Fruit fly (Drosophila melanogaster) whole organism, embryonic: ENCODE measurements around the gene CG17032.

Source experiments
- Aef1 ChIP-seq: fragments of 200-800 bp; sonication (Bioruptor generic); IDR thresholded peaks from 3 replicates; pipeline ENCODE4 v1.3.6; 2022; ENCODE audit warnings: missing biosample characterization, missing genetic modification characterization
- BtbVII ChIP-seq: fragments of 200-800 bp; sonication (Bioruptor generic); optimal IDR thresholded peaks from 3 replicates; lab custom pipeline; 2017; ENCODE audit warnings: missing biosample characterization, mild to moderate bottlenecking, missing genetic modification characterization
- C15 ChIP-seq: fragments of 200-800 bp; sonication (Bioruptor generic); IDR thresholded peaks from 3 replicates; pipeline ENCODE4 v1.3.6; 2022; ENCODE audit warnings: missing biosample characterization, missing genetic modification characterization
- CG10979 ChIP-seq: fragments of 200-800 bp; sonication (Bioruptor generic); optimal IDR thresholded peaks from 2 replicates; lab custom pipeline; 2018; ENCODE audit warnings: missing biosample characterization, mild to moderate bottlenecking, missing genetic modification characterization, moderate library complexity
- CG11504 ChIP-seq: fragments of 200-800 bp; sonication (Bioruptor generic); optimal IDR thresholded peaks from 3 replicates; lab custom pipeline; 2019; ENCODE audit warnings: missing biosample characterization, mild to moderate bottlenecking, missing genetic modification characterization, moderate library complexity
- CG11695 ChIP-seq: fragments of 200-800 bp; sonication (Bioruptor generic); IDR thresholded peaks from 3 replicates; pipeline ENCODE4 v1.3.6; 2022; ENCODE audit warnings: missing biosample characterization, missing genetic modification characterization
- CG12155 ChIP-seq: fragments of 200-800 bp; sonication (Bioruptor generic); optimal IDR thresholded peaks from 3 replicates; lab custom pipeline; 2016; ENCODE audit warnings: missing biosample characterization, missing genetic modification characterization
- CG12219 ChIP-seq: fragments of 200-800 bp; sonication (Bioruptor generic); optimal IDR thresholded peaks from 3 replicates; lab custom pipeline; 2018; ENCODE audit warnings: missing biosample characterization, mild to moderate bottlenecking, missing genetic modification characterization
- CG13424 ChIP-seq: fragments of 200-800 bp; sonication (Bioruptor generic); optimal IDR thresholded peaks from 2 replicates; lab custom pipeline; 2019; ENCODE audit warnings: missing biosample characterization, mild to moderate bottlenecking, missing genetic modification characterization, moderate library complexity
- CG14014 ChIP-seq: fragments of 200-800 bp; sonication (Bioruptor generic); IDR thresholded peaks from 2 replicates; pipeline ENCODE4 v1.3.6; 2022; ENCODE audit warnings: missing biosample characterization, missing genetic modification characterization
- CG16779 ChIP-seq: fragments of 200-800 bp; sonication (Bioruptor generic); IDR thresholded peaks from 2 replicates; pipeline ENCODE4 v1.3.6; 2022; ENCODE audit warnings: missing biosample characterization, missing genetic modification characterization
- CG17385 ChIP-seq: fragments of 200-800 bp; sonication (Bioruptor generic); optimal IDR thresholded peaks from 3 replicates; lab custom pipeline; 2018; ENCODE audit warnings: missing biosample characterization, mild to moderate bottlenecking, missing genetic modification characterization
- CG18764 ChIP-seq: fragments of 200-800 bp; sonication (Bioruptor generic); optimal IDR thresholded peaks from 3 replicates; lab custom pipeline; 2016; ENCODE audit warnings: missing biosample characterization, missing genetic modification characterization
- CG2678 ChIP-seq: fragments of 200-800 bp; sonication (Bioruptor generic); optimal IDR thresholded peaks from 3 replicates; lab custom pipeline; 2019; ENCODE audit warnings: missing biosample characterization, mild to moderate bottlenecking, missing genetic modification characterization, moderate library complexity
- CG34422 ChIP-seq: fragments of 200-800 bp; sonication (Bioruptor generic); IDR thresholded peaks from 3 replicates; pipeline ENCODE4 v1.3.6; 2022; ENCODE audit warnings: missing biosample characterization, missing genetic modification characterization
- CG6689 ChIP-seq: fragments of 200-800 bp; sonication (Bioruptor generic); IDR thresholded peaks from 2 replicates; pipeline ENCODE4 v1.3.6; 2022; ENCODE audit warnings: missing biosample characterization, missing genetic modification characterization
- CG6765 ChIP-seq: fragments of 200-800 bp; sonication (Bioruptor generic); optimal IDR thresholded peaks from 3 replicates; lab custom pipeline; 2017; ENCODE audit warnings: missing biosample characterization, mild to moderate bottlenecking, missing genetic modification characterization
- CG8388 ChIP-seq: fragments of 200-800 bp; sonication (Bioruptor generic); optimal IDR thresholded peaks from 2 replicates; lab custom pipeline; 2019; ENCODE audit warnings: missing biosample characterization, mild to moderate bottlenecking, missing genetic modification characterization, moderate library complexity
- CG9727 ChIP-seq: fragments of 200-800 bp; sonication (Bioruptor generic); optimal IDR thresholded peaks from 3 replicates; lab custom pipeline; 2017; ENCODE audit warnings: missing biosample characterization, mild to moderate bottlenecking, missing genetic modification characterization
- D19B ChIP-seq: fragments of 200-800 bp; sonication (Bioruptor generic); optimal IDR thresholded peaks from 2 replicates; lab custom pipeline; 2017; ENCODE audit warnings: missing biosample characterization, mild to moderate bottlenecking, missing genetic modification characterization
- Doc3 ChIP-seq: fragments of 200-800 bp; sonication (Bioruptor generic); IDR thresholded peaks from 3 replicates; pipeline ENCODE4 v1.3.6; 2022; ENCODE audit warnings: missing biosample characterization, missing genetic modification characterization; ENCODE audit not compliant: partially characterized antibody
- MESR4 ChIP-seq: fragments of 200-800 bp; sonication (Bioruptor generic); optimal IDR thresholded peaks from 2 replicates; lab custom pipeline; 2018; ENCODE audit warnings: missing biosample characterization, mild to moderate bottlenecking, missing genetic modification characterization, moderate library complexity
- Myb ChIP-seq: fragments of 200-800 bp; sonication (Bioruptor generic); optimal IDR thresholded peaks from 2 replicates; lab custom pipeline; 2016; ENCODE audit warnings: missing biosample characterization, missing genetic modification characterization
- NC2β ChIP-seq: fragments of 200-800 bp; sonication (Bioruptor generic); optimal IDR thresholded peaks from 2 replicates; lab custom pipeline; 2016; ENCODE audit warnings: missing biosample characterization, missing genetic modification characterization
- Sox100B ChIP-seq: fragments of 200-800 bp; sonication (Bioruptor generic); optimal IDR thresholded peaks from 3 replicates; lab custom pipeline; 2018; ENCODE audit warnings: missing biosample characterization, mild to moderate bottlenecking, missing genetic modification characterization
- ab ChIP-seq: fragments of 200-800 bp; sonication (Bioruptor generic); optimal IDR thresholded peaks from 2 replicates; lab custom pipeline; 2016; ENCODE audit warnings: missing biosample characterization, missing genetic modification characterization
- ato ChIP-seq: fragments of 200-800 bp; sonication (Bioruptor generic); IDR thresholded peaks from 2 replicates; pipeline ENCODE4 v1.3.6; 2022; ENCODE audit warnings: missing biosample characterization, missing genetic modification characterization; ENCODE audit not compliant: partially characterized antibody
- bbx ChIP-seq: fragments of 200-800 bp; sonication (Bioruptor generic); IDR thresholded peaks from 2 replicates; pipeline ENCODE4 v1.3.6; 2022; ENCODE audit warnings: missing biosample characterization, missing genetic modification characterization; ENCODE audit not compliant: partially characterized antibody
- bigmax ChIP-seq: fragments of 200-800 bp; sonication (Bioruptor generic); optimal IDR thresholded peaks from 2 replicates; lab custom pipeline; 2018; ENCODE audit warnings: missing biosample characterization, mild to moderate bottlenecking, missing genetic modification characterization
- cg ChIP-seq: fragments of 200-800 bp; sonication (Bioruptor generic); optimal IDR thresholded peaks from 3 replicates; lab custom pipeline; 2019; ENCODE audit warnings: missing biosample characterization, mild to moderate bottlenecking, missing genetic modification characterization, moderate library complexity
- dm ChIP-seq: fragments of 200-800 bp; sonication (Bioruptor generic); optimal IDR thresholded peaks from 3 replicates; lab custom pipeline; 2016; ENCODE audit warnings: missing biosample characterization, missing genetic modification characterization
- fd96Cb ChIP-seq: fragments of 200-800 bp; sonication (Bioruptor generic); optimal IDR thresholded peaks from 2 replicates; lab custom pipeline; 2018; ENCODE audit warnings: missing biosample characterization, mild to moderate bottlenecking, missing genetic modification characterization, moderate library complexity
- fu2 ChIP-seq: fragments of 200-800 bp; sonication (Bioruptor generic); optimal IDR thresholded peaks from 2 replicates; lab custom pipeline; 2016; ENCODE audit warnings: missing biosample characterization, missing genetic modification characterization
- ham ChIP-seq: fragments of 200-800 bp; sonication (Bioruptor generic); IDR thresholded peaks from 2 replicates; pipeline ENCODE4 v1.3.6; 2022; ENCODE audit warnings: missing biosample characterization, missing genetic modification characterization
- her ChIP-seq: fragments of 200-800 bp; sonication (Bioruptor generic); optimal IDR thresholded peaks from 2 replicates; lab custom pipeline; 2016; ENCODE audit warnings: missing biosample characterization, missing genetic modification characterization
- hkb ChIP-seq, 2 experiments: fragments of 200-800 bp in 1 of 2; fragments of >200 bp in 1 of 2; sonication (Bioruptor generic) in 1 of 2; IDR thresholded peaks in 1 of 2; optimal IDR thresholded peaks in 1 of 2; 2 replicates each; pipeline versions ENCODE4 v1.3.6 to Lab custom; 2017 to 2022; ENCODE audit warnings: missing biosample characterization in 1 of 2, missing genetic modification characterization in 1 of 2
- oc ChIP-seq: fragments of 200-800 bp; sonication (Bioruptor generic); optimal IDR thresholded peaks from 2 replicates; lab custom pipeline; 2018; ENCODE audit warnings: missing biosample characterization, mild to moderate bottlenecking, missing genetic modification characterization, moderate library complexity
- onecut ChIP-seq: fragments of 200-800 bp; sonication (Bioruptor generic); IDR thresholded peaks from 2 replicates; pipeline ENCODE4 v1.3.6; 2022; ENCODE audit warnings: missing biosample characterization, missing genetic modification characterization
- org-1 ChIP-seq: fragments of 200-800 bp; sonication (Bioruptor generic); optimal IDR thresholded peaks from 2 replicates; lab custom pipeline; 2017; ENCODE audit warnings: missing biosample characterization, missing genetic modification characterization
- prd ChIP-seq, 3 experiments: fragments of >200 bp in 2 of 3; fragments of 200-800 bp in 1 of 3; sonication (Bioruptor generic) in 1 of 3; optimal IDR thresholded peaks in 2 of 3; IDR thresholded peaks in 1 of 3; 2 replicates in 2 of 3; 3 replicates in 1 of 3; pipeline versions ENCODE4 v1.3.6 to Lab custom; 2017 to 2022; ENCODE audit warnings: missing biosample characterization in 1 of 3, missing genetic modification characterization in 1 of 3
- sc ChIP-seq, 3 experiments: fragments of >200 bp in 2 of 3; fragments of 200-800 bp in 1 of 3; sonication (Bioruptor generic) in 1 of 3; optimal IDR thresholded peaks; 2 replicates in 2 of 3; 3 replicates in 1 of 3; lab custom pipeline; 2017; ENCODE audit warnings: mild to moderate bottlenecking in 1 of 3, missing biosample characterization in 1 of 3, missing genetic modification characterization in 1 of 3, missing genetic modification reagents in 1 of 3
- schlank ChIP-seq: fragments of 200-800 bp; sonication (Bioruptor generic); optimal IDR thresholded peaks from 2 replicates; lab custom pipeline; 2018; ENCODE audit warnings: missing biosample characterization, mild to moderate bottlenecking, missing genetic modification characterization
- shn ChIP-seq: fragments of 200-800 bp; sonication (Bioruptor generic); optimal IDR thresholded peaks from 3 replicates; lab custom pipeline; 2016; ENCODE audit warnings: missing biosample characterization, missing genetic modification characterization
- sqz ChIP-seq: fragments of 200-800 bp; sonication (Bioruptor generic); optimal IDR thresholded peaks from 3 replicates; lab custom pipeline; 2018; ENCODE audit warnings: missing biosample characterization, mild to moderate bottlenecking, missing genetic modification characterization
- tio ChIP-seq: fragments of 200-800 bp; sonication (Bioruptor generic); optimal IDR thresholded peaks from 2 replicates; lab custom pipeline; 2017; ENCODE audit warnings: missing biosample characterization, missing genetic modification characterization, inconsistent platforms
- ttk ChIP-seq: fragments of 200-800 bp; sonication (Bioruptor generic); IDR thresholded peaks from 2 replicates; pipeline ENCODE4 v2.1.2; 2022; ENCODE audit warnings: missing biosample characterization, missing genetic modification characterization
- tx ChIP-seq: fragments of 200-800 bp; sonication (Bioruptor generic); optimal IDR thresholded peaks from 2 replicates; lab custom pipeline; 2016; ENCODE audit warnings: missing biosample characterization, missing genetic modification characterization
- usp ChIP-seq: fragments of >200 bp; optimal IDR thresholded peaks from 2 replicates; lab custom pipeline; 2017; ENCODE audit warnings: missing biosample characterization, missing genetic modification characterization
- wdn ChIP-seq: fragments of 200-800 bp; sonication (Bioruptor generic); IDR thresholded peaks from 2 replicates; pipeline ENCODE4 v1.3.6; 2022; ENCODE audit warnings: missing biosample characterization, missing genetic modification characterization

The CG17032 gene

DNA sequence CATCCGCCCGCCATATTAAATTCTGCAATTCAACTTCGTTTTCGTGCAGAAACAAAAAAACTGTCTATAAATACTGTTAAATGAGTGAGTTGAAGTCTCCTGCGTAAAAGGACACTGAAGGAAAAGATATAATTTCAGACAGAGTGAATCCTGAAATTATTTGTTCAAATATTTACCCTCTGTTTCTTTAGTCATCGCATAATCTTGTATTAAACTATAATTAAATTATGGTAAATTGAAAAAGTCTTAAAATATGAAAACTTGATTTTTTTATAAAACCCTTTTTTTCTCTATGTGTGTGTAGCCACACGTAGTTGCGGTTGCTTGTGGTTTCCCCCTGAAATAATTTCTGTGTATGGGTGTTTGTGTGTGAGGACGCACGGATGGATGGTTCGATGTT is 35.3 kb upstream of the CG17032 start (continued):
- peak; percentile 28 for TF ChIP-seq CG9727
- no peak for TF ChIP-seq schlank (tag; lab: Kevin White, UChicago)
- no peak for TF ChIP-seq fd96Cb (tag; lab: Kevin White, UChicago)
- peak; percentile 36 for TF ChIP-seq CG17385 (GFP tag; lab: Kevin White, UChicago)
- no peak for TF ChIP-seq cg
- TF ChIP-seq CG16779 (GFP tag; lab: Robert Waterston, UW), result no peak
- peak; percentile 73 for TF ChIP-seq CG11504 (tag; lab: Kevin White, UChicago)
- TF ChIP-seq Myb (GFP tag; lab: Kevin White, UChicago), result no peak
- TF ChIP-seq onecut (GFP tag; lab: Robert Waterston, UW), result no peak
- TF ChIP-seq shn (GFP tag; lab: Kevin White, UChicago), result no peak
- TF ChIP-seq CG6765, result peak; percentile 12
- TF ChIP-seq ab (GFP tag; lab: Kevin White, UChicago), result no peak
- no peak for TF ChIP-seq tio
- TF ChIP-seq fu2 (GFP tag; lab: Kevin White, UChicago), result no peak
- TF ChIP-seq CG11695 (GFP tag; lab: Robert Waterston, UW), result 0 out of 3 replicates have a peak, but pooled peaks have one; percentile 47
- no peak for TF ChIP-seq D19B (GFP tag; lab: Kevin White, UChicago)
- TF ChIP-seq CG13424 (tag; lab: Kevin White, UChicago), result peak; percentile 53
- no peak for TF ChIP-seq bbx (GFP tag; lab: Robert Waterston, UW)
- no peak for TF ChIP-seq MESR4 (GFP tag; lab: Kevin White, UChicago)
- peak; percentile 31 for TF ChIP-seq Sox100B
- no peak for TF ChIP-seq CG8388 (GFP tag; lab: Kevin White, UChicago)
- no peak for TF ChIP-seq usp (GFP tag; lab: Kevin White, UChicago)
- TF ChIP-seq Doc3 (GFP tag; lab: Robert Waterston, UW), result no peak
- TF ChIP-seq CG34422, result no peak
- TF ChIP-seq CG12219 (GFP tag; lab: Kevin White, UChicago), result no peak
- no peak for TF ChIP-seq sc (optimal IDR thresholded peaks at IDR 0.05; lab: Kevin White, UChicago)
- no peak for TF ChIP-seq sc (GFP tag; optimal IDR thresholded peaks at IDR 0.05; lab: Kevin White, UChicago)
- TF ChIP-seq sqz (GFP tag; lab: Kevin White, UChicago), result no peak
- peak; percentile 45 for TF ChIP-seq CG10979 (tag; lab: Kevin White, UChicago)
- TF ChIP-seq CG6689 (GFP tag; lab: Robert Waterston, UW), result peak; percentile 33; the same call in 1 of the 2 replicates
- no peak for TF ChIP-seq org-1
- no peak for TF ChIP-seq dm (GFP tag; lab: Kevin White, UChicago)
- no peak for TF ChIP-seq prd (optimal IDR thresholded peaks at IDR 0.05; lab: Kevin White, UChicago)
- peak; percentile 43; the same call in 1 of the 3 replicates for TF ChIP-seq prd (GFP tag; IDR thresholded peaks at IDR 0.05; lab: Robert Waterston, UW)
- peak; percentile 29 for TF ChIP-seq CG12155 (GFP tag; lab: Kevin White, UChicago)
- no peak for TF ChIP-seq CG18764 (GFP tag; lab: Kevin White, UChicago)
- peak; percentile 72 for TF ChIP-seq CG2678 (tag; lab: Kevin White, UChicago)
- no peak for TF ChIP-seq Aef1
- no peak for TF ChIP-seq BtbVII (GFP tag; lab: Kevin White, UChicago)
- 0 out of 2 replicates have a peak, but pooled peaks have one; percentile 57 for TF ChIP-seq CG14014
- TF ChIP-seq NC2β (GFP tag; lab: Kevin White, UChicago), result no peak
- TF ChIP-seq wdn (GFP tag; lab: Robert Waterston, UW), result no peak
- TF ChIP-seq ham (GFP tag; lab: Robert Waterston, UW), result no peak
- no peak for TF ChIP-seq bigmax (GFP tag; lab: Kevin White, UChicago)
- TF ChIP-seq her (GFP tag; lab: Kevin White, UChicago), result no peak
- TF ChIP-seq tx (GFP tag; lab: Kevin White, UChicago), result no peak
- TF ChIP-seq ato (GFP tag; lab: Robert Waterston, UW), result no peak
- 0 out of 3 replicates have a peak, but pooled peaks have one; percentile 30 for TF ChIP-seq C15 (GFP tag; lab: Robert Waterston, UW)
- TF ChIP-seq oc (tag; lab: Kevin White, UChicago), result no peak
- no peak for TF ChIP-seq hkb (optimal IDR thresholded peaks at IDR 0.05; lab: Kevin White, UChicago)
- TF ChIP-seq hkb (GFP tag; IDR thresholded peaks at IDR 0.05; lab: Robert Waterston, UW), result peak; percentile 55
- 0 out of 2 replicates have a peak, but pooled peaks have one; percentile 9 for TF ChIP-seq ttk (GFP tag; lab: Robert Waterston, UW)
